Worm (Caenorhabditis elegans): ENCODE measurements around the gene F14H12.7.

F14H12.7 gene

ce11 chrX:4362522-4362921 lies at the start of gene F14H12.7:
Gene F14H12.7 (minus strand): TSS chrX:4362622.
- TF ChIP-seq lsy-2 (tag; optimal IDR thresholded peaks at IDR 0.05): no peak
- TF ChIP-seq mdl-1 (tag; optimal IDR thresholded peaks at IDR 0.05): no peak
- no peak for TF ChIP-seq R02D3.7 (tag; optimal IDR thresholded peaks at IDR 0.05)
- TF ChIP-seq nhr-11 (tag; optimal IDR thresholded peaks at IDR 0.05): no peak
- TF ChIP-seq nhr-237 (tag; optimal IDR thresholded peaks at IDR 0.05): no peak
- TF ChIP-seq nhr-12 (tag; optimal IDR thresholded peaks at IDR 0.05): no peak
- no peak for TF ChIP-seq ztf-1 (GFP tag; conservative IDR thresholded peaks at IDR 0.05)
- no peak for TF ChIP-seq nhr-129 (tag; optimal IDR thresholded peaks at IDR 0.05)
- TF ChIP-seq elt-3 (tag; optimal IDR thresholded peaks at IDR 0.05): no peak
- TF ChIP-seq lin-39 (tag; optimal IDR thresholded peaks at IDR 0.05): no peak
- no peak for TF ChIP-seq F13H6.1 (tag; optimal IDR thresholded peaks at IDR 0.05)
- TF ChIP-seq nhr-77 (tag; optimal IDR thresholded peaks at IDR 0.05): no peak

ce11 chrX:4410280-4410911 lies 48.0 kb upstream of the F14H12.7 start:
- TF ChIP-seq sma-3 (GFP tag; optimal IDR thresholded peaks at IDR 0.05) (no peak), aly-2 (tag; optimal IDR thresholded peaks at IDR 0.05) (no peak), nhr-77 (tag; optimal IDR thresholded peaks at IDR 0.05) (no peak), lin-13 (GFP tag; optimal IDR thresholded peaks at IDR 0.05) (no peak), mbf-1 (tag; optimal IDR thresholded peaks at IDR 0.05) (no peak), ama-1 (optimal IDR thresholded peaks at IDR 0.05) (no peak), ZK546.5 (tag; optimal IDR thresholded peaks at IDR 0.05) (no peak), crh-2 (tag; optimal IDR thresholded peaks at IDR 0.05) (no peak), ceh-16 (tag; optimal IDR thresholded peaks at IDR 0.05) (no peak)

ce11 chrX:4409591-4410279 lies 47.3 kb upstream of the F14H12.7 start:
- TF ChIP-seq ztf-1 (GFP tag; conservative IDR thresholded peaks at IDR 0.05) (no peak), R02D3.7 (tag; optimal IDR thresholded peaks at IDR 0.05) (no peak), alr-1 (tag; optimal IDR thresholded peaks at IDR 0.05) (no peak), egl-27 (tag; optimal IDR thresholded peaks at IDR 0.05) (no peak), nhr-77 (tag; optimal IDR thresholded peaks at IDR 0.05) (no peak), nhr-237 (tag; optimal IDR thresholded peaks at IDR 0.05) (no peak), dmd-4 (tag; optimal IDR thresholded peaks at IDR 0.05) (no peak), ztf-4 (tag; optimal IDR thresholded peaks at IDR 0.05) (no peak), nhr-12 (tag; optimal IDR thresholded peaks at IDR 0.05) (no peak), skn-1 (tag; optimal IDR thresholded peaks at IDR 0.05) (no peak), lin-11 (tag; optimal IDR thresholded peaks at IDR 0.05) (no peak), unc-39 (tag; optimal IDR thresholded peaks at IDR 0.05) (no peak), snpc-4 (tag; optimal IDR thresholded peaks at IDR 0.05) (no peak)

ce11 chrX:4408466-4408865 lies 46.0 kb upstream of the F14H12.7 start:
- TF ChIP-seq zag-1 (tag; optimal IDR thresholded peaks at IDR 0.05) (peak; percentile 22), sem-4 (tag; optimal IDR thresholded peaks at IDR 0.05) (no peak), unc-55 (GFP tag; optimal IDR thresholded peaks at IDR 0.05) (peak; percentile 52), R02D3.7 (tag; optimal IDR thresholded peaks at IDR 0.05) (no peak), fos-1 (tag; optimal IDR thresholded peaks at IDR 0.05) (no peak), skn-1 (tag; optimal IDR thresholded peaks at IDR 0.05) (no peak), mab-5 (tag; optimal IDR thresholded peaks at IDR 0.05) (peak; percentile 76), ztf-11 (tag; optimal IDR thresholded peaks at IDR 0.05) (no peak)

- peak; percentile 44 for TF ChIP-seq mab-5 (tag; optimal IDR thresholded peaks at IDR 0.05)
- TF ChIP-seq unc-55 (GFP tag; optimal IDR thresholded peaks at IDR 0.05): peak; percentile 9
- TF ChIP-seq mdl-1 (tag; optimal IDR thresholded peaks at IDR 0.05): peak in 1 of 2 experiments; percentile 24
- no peak for TF ChIP-seq blmp-1 (tag; optimal IDR thresholded peaks at IDR 0.05; ENCODE audit: insufficient read depth)
- peak; percentile 8 for TF ChIP-seq zag-1 (tag; optimal IDR thresholded peaks at IDR 0.05)
- peak; percentile 19 for TF ChIP-seq sma-9 (GFP tag; optimal IDR thresholded peaks at IDR 0.05)
- TF ChIP-seq sma-9 (tag; optimal IDR thresholded peaks at IDR 0.05): no peak
Measured at ce11 chrX:4404717-4405116, 42.3 kb upstream of the F14H12.7 start.

All from whole organism, L2 larva.